Fruit fly (Drosophila melanogaster) whole organism, embryonic: Measurements from ENCODE around the gene gish.

Source experiments
- CG10209 ChIP-seq: fragments of 200-800 bp; sonication (Bioruptor generic); optimal IDR thresholded peaks from 3 replicates; lab custom pipeline; 2017; ENCODE audit warnings: missing biosample characterization, mild to moderate bottlenecking, missing genetic modification characterization, missing genetic modification reagents
- CG11085 ChIP-seq: fragments of 200-800 bp; sonication (Bioruptor generic); IDR thresholded peaks from 2 replicates; pipeline ENCODE4 v1.3.6; 2022; ENCODE audit warnings: missing biosample characterization, missing genetic modification characterization
- CG12219 ChIP-seq: fragments of 200-800 bp; sonication (Bioruptor generic); optimal IDR thresholded peaks from 3 replicates; lab custom pipeline; 2018; ENCODE audit warnings: missing biosample characterization, mild to moderate bottlenecking, missing genetic modification characterization
- CG14965 ChIP-seq: fragments of 200-800 bp; sonication (Bioruptor generic); optimal IDR thresholded peaks from 2 replicates; lab custom pipeline; 2016; ENCODE audit warnings: missing biosample characterization, missing genetic modification characterization, borderline replicate concordance
- CG15073 ChIP-seq: fragments of 200-800 bp; sonication (Bioruptor generic); optimal IDR thresholded peaks from 2 replicates; lab custom pipeline; 2016; ENCODE audit warnings: missing biosample characterization, missing genetic modification characterization
- CG1647 ChIP-seq: fragments of 200-800 bp; sonication (Bioruptor generic); optimal IDR thresholded peaks from 3 replicates; lab custom pipeline; 2016; ENCODE audit warnings: missing biosample characterization, missing genetic modification characterization
- CG16815 ChIP-seq: fragments of 200-800 bp; sonication (Bioruptor generic); optimal IDR thresholded peaks from 3 replicates; lab custom pipeline; 2017; ENCODE audit warnings: missing biosample characterization, mild to moderate bottlenecking, missing genetic modification characterization
- CG17568 ChIP-seq: fragments of 200-800 bp; sonication (Bioruptor generic); optimal IDR thresholded peaks from 2 replicates; lab custom pipeline; 2018; ENCODE audit warnings: missing biosample characterization, mild to moderate bottlenecking, missing genetic modification characterization, moderate library complexity
- CG32532 ChIP-seq: fragments of 200-800 bp; sonication (Bioruptor generic); IDR thresholded peaks from 2 replicates; pipeline ENCODE4 v1.3.6; 2022; ENCODE audit warnings: missing biosample characterization, missing genetic modification characterization
- CG4360 ChIP-seq: fragments of 200-800 bp; sonication (Bioruptor generic); IDR thresholded peaks from 2 replicates; pipeline ENCODE4 v1.3.6; 2022; ENCODE audit warnings: missing biosample characterization, missing genetic modification characterization
- CG4424 ChIP-seq: fragments of 200-800 bp; sonication (Bioruptor generic); optimal IDR thresholded peaks from 3 replicates; lab custom pipeline; 2016; ENCODE audit warnings: missing biosample characterization, missing genetic modification characterization
- CG4707 ChIP-seq: fragments of 200-800 bp; sonication (Bioruptor generic); optimal IDR thresholded peaks from 2 replicates; lab custom pipeline; 2018; ENCODE audit warnings: missing biosample characterization, mild to moderate bottlenecking, missing genetic modification characterization, moderate library complexity
- Dbx ChIP-seq: fragments of 200-800 bp; sonication (Bioruptor generic); IDR thresholded peaks from 3 replicates; pipeline ENCODE4 v1.3.6; 2022; ENCODE audit warnings: missing biosample characterization, missing genetic modification characterization
- E2f2 ChIP-seq: fragments of 200-800 bp; sonication (Bioruptor generic); IDR thresholded peaks from 2 replicates; pipeline ENCODE4 v1.3.6; 2022; ENCODE audit warnings: missing biosample characterization, missing genetic modification characterization
- Ets97D ChIP-seq: fragments of 200-800 bp; sonication (Bioruptor generic); optimal IDR thresholded peaks from 3 replicates; lab custom pipeline; 2016; ENCODE audit warnings: missing biosample characterization, missing genetic modification characterization
- Gug ChIP-seq: fragments of 200-800 bp; sonication (Bioruptor generic); IDR thresholded peaks from 4 replicates; pipeline ENCODE4 v1.3.6; 2022; ENCODE audit warnings: missing biosample characterization, missing genetic modification characterization
- Hr78 ChIP-seq, 2 experiments: fragments of 200-800 bp in 1 of 2; fragments of >200 bp in 1 of 2; sonication (Bioruptor generic) in 1 of 2; optimal IDR thresholded peaks; 2 replicates each; lab custom pipeline; 2017 to 2019; ENCODE audit warnings: missing biosample characterization in 2 of 2, missing genetic modification characterization in 2 of 2, mild to moderate bottlenecking in 1 of 2, moderate library complexity in 1 of 2
- MTF-1 ChIP-seq: fragments of 200-800 bp; sonication (Bioruptor generic); optimal IDR thresholded peaks from 2 replicates; lab custom pipeline; 2018; ENCODE audit warnings: missing biosample characterization, mild to moderate bottlenecking, missing genetic modification characterization, borderline replicate concordance
- Meics ChIP-seq: fragments of 200-800 bp; sonication (Bioruptor generic); optimal IDR thresholded peaks from 2 replicates; lab custom pipeline; 2017; ENCODE audit warnings: missing biosample characterization, mild to moderate bottlenecking, missing genetic modification characterization
- Opbp ChIP-seq: fragments of 200-800 bp; sonication (Bioruptor generic); IDR thresholded peaks from 3 replicates; pipeline ENCODE4 v1.3.6; 2022; ENCODE audit warnings: missing biosample characterization, missing genetic modification characterization; ENCODE audit not compliant: partially characterized antibody
- Poxn ChIP-seq: fragments of 200-800 bp; sonication (Bioruptor generic); IDR thresholded peaks from 2 replicates; pipeline ENCODE4 v1.3.6; 2022; ENCODE audit warnings: missing biosample characterization, missing genetic modification characterization
- Vsx1 ChIP-seq: fragments of 200-800 bp; sonication (Bioruptor generic); optimal IDR thresholded peaks from 2 replicates; lab custom pipeline; 2017; ENCODE audit warnings: missing biosample characterization, mild to moderate bottlenecking, missing genetic modification characterization, missing genetic modification reagents
- ash1 ChIP-seq: fragments of 200-800 bp; sonication (Bioruptor generic); optimal IDR thresholded peaks from 2 replicates; lab custom pipeline; 2018; ENCODE audit warnings: missing biosample characterization, mild to moderate bottlenecking, missing genetic modification characterization
- cad ChIP-seq: fragments of >200 bp; optimal IDR thresholded peaks from 2 replicates; lab custom pipeline; 2017; ENCODE audit warnings: missing biosample characterization, missing genetic modification characterization
- dati ChIP-seq: fragments of 200-800 bp; sonication (Bioruptor generic); IDR thresholded peaks from 2 replicates; pipeline ENCODE4 v1.3.6; 2022; ENCODE audit warnings: missing biosample characterization, missing genetic modification characterization
- dpn ChIP-seq, 2 experiments: fragments of 200-800 bp; sonication (Bioruptor generic); optimal IDR thresholded peaks; 3 replicates each; lab custom pipeline; 2016; ENCODE audit warnings: missing biosample characterization in 2 of 2, missing genetic modification characterization in 2 of 2
- ham ChIP-seq: fragments of 200-800 bp; sonication (Bioruptor generic); IDR thresholded peaks from 2 replicates; pipeline ENCODE4 v1.3.6; 2022; ENCODE audit warnings: missing biosample characterization, missing genetic modification characterization
- kay ChIP-seq: fragments of 200-800 bp; sonication (Bioruptor generic); optimal IDR thresholded peaks from 2 replicates; lab custom pipeline; 2016; ENCODE audit warnings: missing biosample characterization, missing genetic modification characterization
- knrl ChIP-seq: fragments of 200-800 bp; sonication (Bioruptor generic); IDR thresholded peaks from 3 replicates; pipeline ENCODE4 v1.3.6; 2022; ENCODE audit warnings: missing biosample characterization, missing genetic modification characterization; ENCODE audit not compliant: partially characterized antibody
- luna ChIP-seq: fragments of 200-800 bp; sonication (Bioruptor generic); optimal IDR thresholded peaks from 2 replicates; lab custom pipeline; 2016; ENCODE audit warnings: missing biosample characterization, missing genetic modification characterization
- mld ChIP-seq: fragments of 200-800 bp; sonication (Bioruptor generic); IDR thresholded peaks from 3 replicates; pipeline ENCODE4 v1.3.6; 2022; ENCODE audit warnings: missing biosample characterization, missing genetic modification characterization; ENCODE audit not compliant: partially characterized antibody
- pan ChIP-seq, 4 experiments: fragments of >200 bp in 3 of 4; fragments of 200-800 bp in 1 of 4; sonication (Bioruptor generic) in 1 of 4; optimal IDR thresholded peaks in 3 of 4; IDR thresholded peaks in 1 of 4; 2 replicates each; pipeline versions ENCODE4 v1.3.6 to Lab custom; 2017 to 2022; ENCODE audit warnings: missing biosample characterization in 2 of 4, missing genetic modification characterization in 2 of 4, mixed read lengths in 1 of 4
- pfk ChIP-seq: fragments of 200-800 bp; sonication (Bioruptor generic); optimal IDR thresholded peaks from 2 replicates; lab custom pipeline; 2018; ENCODE audit warnings: missing biosample characterization, mild to moderate bottlenecking, missing genetic modification characterization, moderate library complexity
- psq ChIP-seq: fragments of 200-800 bp; sonication (Bioruptor generic); optimal IDR thresholded peaks from 2 replicates; lab custom pipeline; 2017; ENCODE audit warnings: missing biosample characterization, missing genetic modification characterization
- ro ChIP-seq: fragments of 200-800 bp; sonication (Bioruptor generic); IDR thresholded peaks from 2 replicates; pipeline ENCODE4 v1.3.6; 2022; ENCODE audit warnings: missing biosample characterization, missing genetic modification characterization
- sc ChIP-seq, 3 experiments: fragments of >200 bp in 2 of 3; fragments of 200-800 bp in 1 of 3; sonication (Bioruptor generic) in 1 of 3; optimal IDR thresholded peaks; 2 replicates in 2 of 3; 3 replicates in 1 of 3; lab custom pipeline; 2017; ENCODE audit warnings: mild to moderate bottlenecking in 1 of 3, missing biosample characterization in 1 of 3, missing genetic modification characterization in 1 of 3, missing genetic modification reagents in 1 of 3
- sd ChIP-seq: fragments of 200-800 bp; sonication (Bioruptor generic); optimal IDR thresholded peaks from 3 replicates; lab custom pipeline; 2018; ENCODE audit warnings: missing biosample characterization, mild to moderate bottlenecking, missing genetic modification characterization, moderate library complexity
- sens ChIP-seq: fragments of 200-800 bp; sonication (Bioruptor generic); peaks from one replicate; lab custom pipeline; 2016; ENCODE audit warnings: missing biosample characterization, missing genetic modification characterization
- slbo ChIP-seq: fragments of 200-800 bp; sonication (Bioruptor generic); IDR thresholded peaks from 2 replicates; pipeline ENCODE4 v1.3.6; 2022; ENCODE audit warnings: missing biosample characterization, missing genetic modification characterization
- slp2 ChIP-seq: fragments of 200-800 bp; sonication (Bioruptor generic); optimal IDR thresholded peaks from 2 replicates; lab custom pipeline; 2016; ENCODE audit warnings: missing biosample characterization, missing genetic modification characterization
- stwl ChIP-seq: fragments of 200-800 bp; sonication (Bioruptor generic); optimal IDR thresholded peaks from 3 replicates; lab custom pipeline; 2018; ENCODE audit warnings: missing biosample characterization, mild to moderate bottlenecking, missing genetic modification characterization, moderate library complexity
- tna ChIP-seq: fragments of 200-800 bp; sonication (Bioruptor generic); IDR thresholded peaks from 2 replicates; pipeline ENCODE4 v1.3.6; 2022; ENCODE audit warnings: missing biosample characterization, missing genetic modification characterization; ENCODE audit not compliant: partially characterized antibody
- tup ChIP-seq: fragments of 200-800 bp; sonication (Bioruptor generic); optimal IDR thresholded peaks from 2 replicates; lab custom pipeline; 2016; ENCODE audit warnings: missing biosample characterization, mild to moderate bottlenecking, missing genetic modification characterization, moderate library complexity
- twi ChIP-seq: fragments of 200-800 bp; optimal IDR thresholded peaks from 2 replicates; lab custom pipeline; 2019; ENCODE audit warnings: missing biosample characterization, mild to moderate bottlenecking, missing genetic modification characterization, moderate library complexity
- tx ChIP-seq: fragments of 200-800 bp; sonication (Bioruptor generic); optimal IDR thresholded peaks from 2 replicates; lab custom pipeline; 2016; ENCODE audit warnings: missing biosample characterization, missing genetic modification characterization

gish gene

dm6 chr3R:16235941-16236712, 36.1 kb upstream of the gish start (continued):
- TF ChIP-seq kay (GFP tag; lab: Kevin White, UChicago) (no peak), ro (GFP tag; lab: Robert Waterston, UW) (no peak), sens (peak; percentile 84), sd (peak; percentile 90), twi (tag; lab: Kevin White, UChicago) (peak; percentile 86), CG15073 (GFP tag; lab: Kevin White, UChicago) (no peak), Vsx1 (GFP tag; lab: Kevin White, UChicago) (peak; percentile 87), Opbp (no peak), tna (GFP tag; lab: Robert Waterston, UW) (no peak), CG12219 (GFP tag; lab: Kevin White, UChicago) (peak; percentile 52), CG4424 (GFP tag; lab: Kevin White, UChicago) (peak; percentile 88), Poxn (GFP tag; lab: Robert Waterston, UW) (no peak), pan (optimal IDR thresholded peaks at IDR 0.05; lab: Kevin White, UChicago) (no peak), pan (GFP tag; optimal IDR thresholded peaks at IDR 0.05 in 1 of 2, IDR thresholded peaks at IDR 0.05 in 1 of 2) (no peak), Gug (peak; percentile 93), CG17568 (GFP tag; lab: Kevin White, UChicago) (peak; percentile 64), ham (GFP tag; lab: Robert Waterston, UW) (no peak), tx (GFP tag; lab: Kevin White, UChicago) (peak; percentile 62), CG4707 (GFP tag; lab: Kevin White, UChicago) (no peak), psq (GFP tag; lab: Kevin White, UChicago) (no peak)

- TF ChIP-seq Meics, result peak; percentile 97
- no peak for TF ChIP-seq dati
- no peak for TF ChIP-seq CG11085 (GFP tag; lab: Robert Waterston, UW)
- peak; percentile 49 for TF ChIP-seq stwl (tag; lab: Kevin White, UChicago)
- peak; percentile 47 for TF ChIP-seq Ets97D
- peak; percentile 98 for TF ChIP-seq Gug
- no peak for TF ChIP-seq mld
- no peak for TF ChIP-seq Dbx (GFP tag; lab: Robert Waterston, UW)
- peak; percentile 10 for TF ChIP-seq luna
- TF ChIP-seq CG32532 (GFP tag; lab: Robert Waterston, UW), result no peak
- TF ChIP-seq pfk (GFP tag; lab: Kevin White, UChicago), result peak; percentile 92
- TF ChIP-seq CG4360 (GFP tag; lab: Robert Waterston, UW), result no peak
- TF ChIP-seq CG10209, result peak; percentile 97
- peak; percentile 81 for TF ChIP-seq ash1 (GFP tag; lab: Kevin White, UChicago)
- TF ChIP-seq sc (optimal IDR thresholded peaks at IDR 0.05; lab: Kevin White, UChicago), result no peak
- peak; percentile 95 for TF ChIP-seq sc (GFP tag; optimal IDR thresholded peaks at IDR 0.05; lab: Kevin White, UChicago)
- no peak for TF ChIP-seq slbo (GFP tag; lab: Robert Waterston, UW)
- TF ChIP-seq sens, result peak; percentile 96
- TF ChIP-seq MTF-1 (GFP tag; lab: Kevin White, UChicago), result peak; percentile 81
- TF ChIP-seq cad (GFP tag; lab: Kevin White, UChicago), result no peak
- no peak for TF ChIP-seq E2f2 (GFP tag; lab: Robert Waterston, UW)
- TF ChIP-seq CG1647, result peak; percentile 82
- TF ChIP-seq slp2 (GFP tag; lab: Kevin White, UChicago), result peak; percentile 57
- TF ChIP-seq CG16815 (GFP tag; lab: Kevin White, UChicago), result peak; percentile 95
- no peak for TF ChIP-seq CG14965 (GFP tag; lab: Kevin White, UChicago)
- no peak for TF ChIP-seq knrl
- peak; percentile 87 for TF ChIP-seq tup
- peak; percentile 86 to 98 for TF ChIP-seq dpn (GFP tag; optimal IDR thresholded peaks at IDR 0.05; lab: Kevin White, UChicago)
- TF ChIP-seq Hr78 (GFP tag; optimal IDR thresholded peaks at IDR 0.05; lab: Kevin White, UChicago), result peak in 1 of 2 experiments; percentile 92
Measured at dm6 chr3R:16236713-16237641, 35.3 kb upstream of the gish start.
